Worm (Caenorhabditis elegans) whole organism, L1 larva: ENCODE data around the gene ZK470.2.

Experiments
- Y116A8C.19 ChIP-seq: sonication (generic microtip); optimal IDR thresholded peaks from 2 replicates; lab custom pipeline; 2016; ENCODE audit warnings: missing compliant biosample characterization, missing genetic modification characterization, borderline replicate concordance
- egl-27 ChIP-seq, 2 experiments: fragments of 150-350 bp in 1 of 2; sonication (generic microtip); optimal IDR thresholded peaks; 3 replicates each; lab custom pipeline; 2017 to 2018; ENCODE audit warnings: missing biosample characterization in 2 of 2, missing genetic modification characterization in 2 of 2, missing genetic modification reagents in 2 of 2
- nhr-76 ChIP-seq: sonication (generic microtip); optimal IDR thresholded peaks from 2 replicates; lab custom pipeline; 2017; ENCODE audit warnings: missing biosample characterization, missing genetic modification characterization
- snpc-4 ChIP-seq: fragments of 150-350 bp; optimal IDR thresholded peaks from 2 replicates; lab custom pipeline; 2014; ENCODE audit warnings: missing biosample characterization, missing genetic modification characterization
- unc-130 ChIP-seq: fragments of 150-350 bp; optimal IDR thresholded peaks from 2 replicates; lab custom pipeline; 2017; ENCODE audit warnings: missing biosample characterization, missing genetic modification characterization, inconsistent platforms
- vab-15 ChIP-seq: sonication (generic microtip); optimal IDR thresholded peaks from 2 replicates; lab custom pipeline; 2017; ENCODE audit warnings: missing genotype, mild to moderate bottlenecking, missing genetic modification characterization, missing compliant biosample characterization

DNA sequence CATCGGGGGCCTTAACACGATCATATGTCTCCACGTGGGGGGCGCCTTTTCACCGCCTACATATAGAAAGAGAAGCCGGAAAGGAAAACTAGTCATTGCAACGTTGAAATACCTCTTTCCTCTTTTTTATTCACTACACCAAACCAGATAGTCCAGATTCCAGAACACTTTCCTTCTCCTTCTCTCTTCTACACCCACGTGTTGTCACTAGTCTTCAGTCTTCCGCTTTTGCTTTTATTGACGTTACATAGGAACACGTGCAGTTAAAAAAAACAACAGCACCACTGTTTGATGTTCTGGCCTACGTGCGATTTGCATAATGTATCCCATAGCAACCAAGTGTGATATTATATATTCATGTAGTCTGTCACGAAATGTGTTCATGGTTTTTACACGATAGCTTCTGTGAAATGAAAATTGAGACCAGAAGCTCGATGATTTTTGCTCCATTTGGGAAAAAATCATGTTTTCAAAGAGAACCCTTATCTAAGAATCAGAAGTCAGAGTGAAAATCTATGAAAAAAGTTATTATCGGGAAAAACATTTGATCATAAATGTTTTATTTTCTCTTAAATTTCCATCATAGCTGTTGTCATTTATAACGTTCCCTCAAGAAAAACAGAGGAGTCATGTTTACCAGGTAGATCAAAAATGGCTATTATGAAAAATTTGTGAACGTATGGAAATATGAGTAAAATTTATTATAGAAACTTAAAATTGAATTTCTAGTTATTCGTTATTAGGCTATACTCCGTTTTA is 8.5 kb downstream of the ZK470.2 start:
- TF ChIP-seq snpc-4 (tag; lab: Kevin White, UChicago) (no peak), nhr-76 (no peak), unc-130 (tag; lab: Kevin White, UChicago) (no peak), vab-15 (tag; lab: Kevin White, UChicago) (no peak), egl-27 (tag; optimal IDR thresholded peaks at IDR 0.05; lab: Kevin White, UChicago) (no peak), Y116A8C.19 (tag; lab: Kevin White, UChicago) (no peak)
